Worm (Caenorhabditis elegans) whole organism, L4 larva: Measurements from ENCODE around the gene C01G6.4.

Experiments
- F26F4.8 ChIP-seq: fragments of 200-800 bp; sonication (Bioruptor generic); conservative IDR thresholded peaks from 2 replicates; pipeline ENCODE4 v1.3.6; 2022; ENCODE audit warnings: missing genetic modification characterization, missing compliant biosample characterization
- F37D6.2 ChIP-seq: sonication (generic microtip); optimal IDR thresholded peaks from 2 replicates; lab custom pipeline; 2016; ENCODE audit warnings: mild to moderate bottlenecking, missing genetic modification characterization, missing compliant biosample characterization
- R02D3.7 ChIP-seq: fragments of 150-350 bp; sonication (generic microtip); optimal IDR thresholded peaks from 3 replicates; lab custom pipeline; 2014; ENCODE audit warnings: missing biosample characterization, missing genetic modification characterization
- T20F7.1 ChIP-seq: fragments of 200-800 bp; sonication (Bioruptor generic); optimal IDR thresholded peaks from 2 replicates; lab custom pipeline; 2018; ENCODE audit warnings: mild to moderate bottlenecking, missing genetic modification characterization, missing compliant biosample characterization
- T26A8.4 ChIP-seq: fragments of 200-800 bp; sonication (Bioruptor generic); IDR thresholded peaks from 2 replicates; pipeline ENCODE4 v1.3.6; 2022; ENCODE audit warnings: missing genetic modification characterization, missing compliant biosample characterization
- Y48G9A.11 ChIP-seq: fragments of 200-800 bp; sonication (Bioruptor generic); IDR thresholded peaks from 2 replicates; pipeline ENCODE4 v1.3.6; 2022; ENCODE audit warnings: missing genetic modification reagents, missing genetic modification characterization, missing compliant biosample characterization
- Y5F2A.4 ChIP-seq: fragments of 200-800 bp; sonication (Bioruptor generic); optimal IDR thresholded peaks from 2 replicates; lab custom pipeline; 2018; ENCODE audit warnings: mild to moderate bottlenecking, missing genetic modification characterization, missing compliant biosample characterization
- Y75B8A.6 ChIP-seq: fragments of 200-800 bp; sonication (Bioruptor generic); IDR thresholded peaks from 2 replicates; pipeline ENCODE4 v1.3.6; 2022; ENCODE audit warnings: missing genetic modification reagents, missing genetic modification characterization, missing compliant biosample characterization
- ZK337.2 ChIP-seq: fragments of 200-800 bp; sonication (Bioruptor generic); IDR thresholded peaks from 2 replicates; pipeline ENCODE4 v1.3.6; 2022; ENCODE audit warnings: missing genetic modification reagents, missing genetic modification characterization, missing compliant biosample characterization
- aly-2 ChIP-seq: sonication (generic microtip); optimal IDR thresholded peaks from 2 replicates; lab custom pipeline; 2018; ENCODE audit warnings: missing biosample characterization, missing genetic modification characterization
- ama-1 ChIP-seq: fragments of 150-350 bp; optimal IDR thresholded peaks from 2 replicates; lab custom pipeline; 2014; ENCODE audit warnings: inconsistent platforms, mixed read lengths
- arid-1 ChIP-seq: fragments of 200-800 bp; sonication (Bioruptor generic); conservative IDR thresholded peaks from 2 replicates; pipeline ENCODE4 v1.3.6; 2022; ENCODE audit warnings: missing genetic modification reagents, missing genetic modification characterization, missing compliant biosample characterization
- attf-4 ChIP-seq: sonication (generic microtip); optimal IDR thresholded peaks from 3 replicates; lab custom pipeline; 2017; ENCODE audit warnings: missing biosample characterization, missing genetic modification characterization
- ceh-32 ChIP-seq: sonication (generic microtip); optimal IDR thresholded peaks from 2 replicates; lab custom pipeline; 2016; ENCODE audit warnings: mild to moderate bottlenecking, missing genetic modification characterization, missing compliant biosample characterization; ENCODE audit not compliant: poor library complexity
- ceh-82 ChIP-seq: sonication (generic microtip); optimal IDR thresholded peaks from 2 replicates; lab custom pipeline; 2017; ENCODE audit warnings: missing biosample characterization, missing genetic modification characterization
- dmd-6 ChIP-seq: fragments of 200-800 bp; sonication (Bioruptor generic); IDR thresholded peaks from 2 replicates; pipeline ENCODE4 v1.3.6; 2022; ENCODE audit warnings: missing genetic modification reagents, missing genetic modification characterization, missing compliant biosample characterization
- dpl-1 ChIP-seq: fragments of 150-350 bp; optimal IDR thresholded peaks from 2 replicates; lab custom pipeline; 2014; ENCODE audit warnings: missing biosample characterization, missing genetic modification reagents, missing genetic modification characterization
- duxl-1 ChIP-seq: sonication (generic microtip); optimal IDR thresholded peaks from 2 replicates; lab custom pipeline; 2016; ENCODE audit warnings: mild to moderate bottlenecking, missing genetic modification characterization, moderate library complexity, missing compliant biosample characterization; ENCODE audit not compliant: poor library complexity
- dve-1 ChIP-seq: sonication (generic microtip); optimal IDR thresholded peaks from 2 replicates; lab custom pipeline; 2017; ENCODE audit warnings: antibody characterized with exemption, mild to moderate bottlenecking, missing genetic modification characterization, missing compliant biosample characterization; ENCODE audit not compliant: insufficient read depth
- egl-43 ChIP-seq: fragments of 200-800 bp; sonication (Bioruptor generic); IDR thresholded peaks from 2 replicates; pipeline ENCODE4 v1.3.6; 2022; ENCODE audit warnings: missing genetic modification reagents, missing genetic modification characterization, missing compliant biosample characterization
- fkh-10 ChIP-seq: fragments of 150-350 bp; optimal IDR thresholded peaks from 2 replicates; lab custom pipeline; 2014; ENCODE audit warnings: missing biosample characterization, missing genetic modification reagents, missing genetic modification characterization
- gei-8 ChIP-seq: fragments of 200-800 bp; sonication (Bioruptor generic); optimal IDR thresholded peaks from 2 replicates; lab custom pipeline; 2018; ENCODE audit warnings: mild to moderate bottlenecking, missing genetic modification characterization, missing compliant biosample characterization
- hif-1 ChIP-seq, 2 experiments: sonication (generic microtip); optimal IDR thresholded peaks; 2 replicates each; lab custom pipeline; 2016 to 2017; ENCODE audit warnings: missing compliant biosample characterization in 2 of 2, missing genetic modification characterization in 2 of 2, missing genetic modification reagents in 2 of 2, missing genotype in 2 of 2, mild to moderate bottlenecking in 1 of 2
- hlh-30 ChIP-seq: sonication (generic microtip); optimal IDR thresholded peaks from 2 replicates; lab custom pipeline; 2017; ENCODE audit warnings: antibody characterized with exemption, mild to moderate bottlenecking, missing genetic modification characterization, missing compliant biosample characterization; ENCODE audit not compliant: insufficient read depth
- lim-7 ChIP-seq: fragments of 200-800 bp; sonication (Bioruptor generic); IDR thresholded peaks from 2 replicates; pipeline ENCODE4 v1.3.6; 2022; ENCODE audit warnings: missing genetic modification characterization, missing compliant biosample characterization
- lin-1 ChIP-seq: fragments of 200-800 bp; sonication (Bioruptor generic); IDR thresholded peaks from 2 replicates; pipeline ENCODE4 v1.3.6; 2022; ENCODE audit warnings: missing genetic modification reagents, missing genetic modification characterization, missing compliant biosample characterization
- madf-9 ChIP-seq: fragments of 200-800 bp; sonication (Bioruptor generic); conservative IDR thresholded peaks from 2 replicates; pipeline ENCODE4 v1.3.6; 2022; ENCODE audit warnings: missing genetic modification reagents, missing genetic modification characterization, missing compliant biosample characterization
- mxl-2 ChIP-seq: fragments of 200-800 bp; sonication (Bioruptor generic); conservative IDR thresholded peaks from 2 replicates; pipeline ENCODE4 v1.3.6; 2022; ENCODE audit warnings: missing genetic modification reagents, missing genetic modification characterization, missing compliant biosample characterization
- mxl-3 ChIP-seq: fragments of 200-800 bp; sonication (Bioruptor generic); optimal IDR thresholded peaks from 2 replicates; lab custom pipeline; 2018; ENCODE audit warnings: mild to moderate bottlenecking, missing genetic modification characterization, missing compliant biosample characterization
- nhr-11 ChIP-seq: fragments of 150-350 bp; optimal IDR thresholded peaks from 2 replicates; lab custom pipeline; 2014; ENCODE audit warnings: missing biosample characterization, missing genetic modification characterization
- nhr-237 ChIP-seq: sonication (generic microtip); optimal IDR thresholded peaks from 2 replicates; lab custom pipeline; 2017; ENCODE audit warnings: missing biosample characterization, missing genetic modification characterization
- nhr-28 ChIP-seq: fragments of 150-350 bp; optimal IDR thresholded peaks from 2 replicates; lab custom pipeline; 2014; ENCODE audit warnings: missing biosample characterization, missing genetic modification characterization
- nhr-41 ChIP-seq: fragments of 200-800 bp; sonication (Bioruptor generic); IDR thresholded peaks from 2 replicates; pipeline ENCODE4 v1.3.6; 2022; ENCODE audit warnings: missing genetic modification reagents, missing genetic modification characterization, missing compliant biosample characterization
- nhr-6 ChIP-seq: fragments of 150-350 bp; optimal IDR thresholded peaks from 2 replicates; lab custom pipeline; 2014; ENCODE audit warnings: missing biosample characterization, missing genetic modification characterization
- nhr-76 ChIP-seq: fragments of 150-350 bp; optimal IDR thresholded peaks from 2 replicates; lab custom pipeline; 2014; ENCODE audit warnings: missing biosample characterization, missing genetic modification characterization
- nhr-77 ChIP-seq: fragments of 150-350 bp; optimal IDR thresholded peaks from 2 replicates; lab custom pipeline; 2014; ENCODE audit warnings: missing biosample characterization, missing genetic modification characterization
- rbr-2 ChIP-seq: sonication (generic microtip); optimal IDR thresholded peaks from 2 replicates; lab custom pipeline; 2016; ENCODE audit warnings: missing genotype, missing genetic modification characterization, missing compliant biosample characterization
- saeg-2 ChIP-seq: fragments of 200-800 bp; sonication (Bioruptor generic); IDR thresholded peaks from 2 replicates; pipeline ENCODE4 v1.3.6; 2022; ENCODE audit warnings: missing genetic modification reagents, missing genetic modification characterization, missing compliant biosample characterization
- set-16 ChIP-seq: fragments of 200-800 bp; sonication (Bioruptor generic); IDR thresholded peaks from 2 replicates; pipeline ENCODE4 v1.3.6; 2022; ENCODE audit warnings: missing genetic modification reagents, missing genetic modification characterization, missing compliant biosample characterization
- skn-1 ChIP-seq: fragments of 150-350 bp; optimal IDR thresholded peaks from 2 replicates; lab custom pipeline; 2014; ENCODE audit warnings: missing biosample characterization, missing genetic modification characterization
- snpc-1.2 ChIP-seq: fragments of 200-800 bp; sonication (Bioruptor generic); IDR thresholded peaks from 2 replicates; pipeline ENCODE4 v1.3.6; 2022; ENCODE audit warnings: missing genetic modification reagents, missing genetic modification characterization, missing compliant biosample characterization
- snpc-4 ChIP-seq: fragments of 150-350 bp; optimal IDR thresholded peaks from 2 replicates; lab custom pipeline; 2014; ENCODE audit warnings: missing biosample characterization, missing genetic modification characterization
- spr-1 ChIP-seq: sonication (generic microtip); optimal IDR thresholded peaks from 2 replicates; lab custom pipeline; 2016; ENCODE audit warnings: mild to moderate bottlenecking, missing genetic modification characterization, missing compliant biosample characterization
- unc-39 ChIP-seq: sonication (generic microtip); optimal IDR thresholded peaks from 2 replicates; lab custom pipeline; 2017; ENCODE audit warnings: missing biosample characterization, missing genetic modification characterization
- unc-62 ChIP-seq, 3 experiments: fragments of 150-350 bp in 1 of 3; sonication (generic microtip); optimal IDR thresholded peaks in 2 of 3; peaks in 1 of 3; 1 replicate in 1 of 3; 2 replicates in 2 of 3; lab custom pipeline; 2014 to 2017; ENCODE audit warnings: missing biosample characterization in 3 of 3, missing genetic modification characterization in 3 of 3, missing genetic modification reagents in 3 of 3, missing genotype in 1 of 3
- vab-7 ChIP-seq: fragments of 200-800 bp; sonication (Bioruptor generic); IDR thresholded peaks from 2 replicates; pipeline ENCODE4 v1.3.6; 2022; ENCODE audit warnings: missing genetic modification reagents, missing genetic modification characterization, missing compliant biosample characterization
- zag-1 ChIP-seq: fragments of 150-350 bp; optimal IDR thresholded peaks from 2 replicates; lab custom pipeline; 2014; ENCODE audit warnings: missing biosample characterization, missing genetic modification characterization
- zip-2 ChIP-seq: fragments of 150-350 bp; optimal IDR thresholded peaks from 2 replicates; lab custom pipeline; 2014; ENCODE audit warnings: missing biosample characterization, missing genetic modification characterization
- ztf-7 ChIP-seq: fragments of 150-350 bp; optimal IDR thresholded peaks from 2 replicates; lab custom pipeline; 2014; ENCODE audit warnings: missing biosample characterization, missing genetic modification characterization

Gene C01G6.4

DNA sequence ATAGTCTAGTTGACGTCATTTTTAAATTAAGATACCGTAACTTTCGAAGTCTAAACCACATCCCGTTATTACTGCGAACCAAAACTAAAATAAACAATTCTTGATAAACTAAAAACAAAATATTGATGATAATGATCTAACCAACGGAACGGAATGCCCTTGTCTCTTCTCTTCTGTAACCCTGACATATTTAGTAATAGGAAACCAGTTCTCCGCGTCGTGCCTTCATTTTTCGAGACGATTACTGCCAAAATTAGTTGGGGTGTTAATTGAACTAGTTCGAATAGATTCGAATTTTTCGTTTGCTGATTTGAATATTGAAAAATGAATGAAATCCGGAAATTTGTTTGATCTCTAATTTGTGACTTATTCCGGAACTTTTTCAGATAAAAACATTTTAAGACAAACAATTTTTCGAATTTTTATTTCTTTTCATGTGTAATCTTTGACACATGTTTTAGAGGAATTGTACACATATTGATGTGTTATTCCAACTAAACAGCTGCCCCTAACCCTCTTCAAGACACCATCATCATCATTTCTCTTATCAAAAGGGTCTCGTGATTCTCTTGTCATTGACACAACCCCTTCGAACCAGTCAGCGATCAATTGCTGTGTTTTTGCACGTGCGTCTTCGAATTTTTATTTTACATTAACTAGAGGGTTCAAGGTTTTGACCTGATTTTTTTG lies 11.0 kb upstream of the C01G6.4 start (continued):
- TF ChIP-seq mxl-2 (GFP tag; lab: Robert Waterston, UW) (peak; percentile 63; the same call in 1 of the 2 replicates), fkh-10 (GFP tag; lab: Kevin White, UChicago) (no peak), unc-62 (GFP tag; optimal IDR thresholded peaks at IDR 0.05 in 1 of 2; lab: Kevin White, UChicago) (peak in 1 of 2 experiments; percentile 99), unc-62 (tag; optimal IDR thresholded peaks at IDR 0.05; lab: Kevin White, UChicago) (no peak), vab-7 (GFP tag; lab: Robert Waterston, UW) (no peak), nhr-41 (GFP tag; lab: Robert Waterston, UW) (no peak), rbr-2 (tag; lab: Kevin White, UChicago) (no peak), Y75B8A.6 (GFP tag; lab: Robert Waterston, UW) (no peak), F26F4.8 (GFP tag; lab: Robert Waterston, UW) (no peak), arid-1 (GFP tag; lab: Robert Waterston, UW) (no peak), F37D6.2 (tag; lab: Kevin White, UChicago) (no peak), nhr-77 (tag; lab: Kevin White, UChicago) (peak; percentile 95), ztf-7 (tag; lab: Kevin White, UChicago) (peak; percentile 14), attf-4 (tag; lab: Kevin White, UChicago) (no peak), zip-2 (tag; lab: Kevin White, UChicago) (peak; percentile 65), set-16 (GFP tag; lab: Robert Waterston, UW) (no peak), hif-1 (tag; optimal IDR thresholded peaks at IDR 0.05; lab: Kevin White, UChicago) (peak; percentile 64 to 89), lin-1 (GFP tag; lab: Robert Waterston, UW) (peak; percentile 71), spr-1 (no peak), saeg-2 (GFP tag; lab: Robert Waterston, UW) (peak; percentile 67; the same call in 1 of the 2 replicates), T26A8.4 (GFP tag; lab: Robert Waterston, UW) (peak; percentile 37; the same call in 1 of the 2 replicates), nhr-28 (tag; lab: Kevin White, UChicago) (peak; percentile 94), nhr-237 (no peak), Y5F2A.4 (no peak), dmd-6 (GFP tag; lab: Robert Waterston, UW) (peak; percentile 97), Y48G9A.11 (GFP tag; lab: Robert Waterston, UW) (0 out of 2 replicates have a peak, but pooled peaks have one; percentile 25), zag-1 (no peak), T20F7.1 (GFP tag; lab: Kevin White, UChicago) (peak; percentile 62), R02D3.7 (tag; lab: Kevin White, UChicago) (no peak), mxl-3 (GFP tag; lab: Kevin White, UChicago) (peak; percentile 54), dve-1 (peak; percentile 86), egl-43 (GFP tag; lab: Robert Waterston, UW) (no peak)

ce11 chrII:9282787-9283186 lies 9.9 kb upstream of the C01G6.4 start:
- TF ChIP-seq zag-1: no peak
- no peak for TF ChIP-seq Y48G9A.11 (GFP tag; lab: Robert Waterston, UW)
- no peak for TF ChIP-seq skn-1 (tag; lab: Kevin White, UChicago)
- peak; percentile 69 for TF ChIP-seq duxl-1 (tag; lab: Kevin White, UChicago)
- no peak for TF ChIP-seq unc-39
- 0 out of 2 replicates have a peak, but pooled peaks have one; percentile 23 for TF ChIP-seq madf-9 (GFP tag; lab: Robert Waterston, UW)
- peak; percentile 94 for TF ChIP-seq nhr-11 (tag; lab: Kevin White, UChicago)
- no peak for TF ChIP-seq ZK337.2 (GFP tag; lab: Robert Waterston, UW)
- TF ChIP-seq ceh-82 (tag; lab: Kevin White, UChicago): no peak
- peak; percentile 62 for TF ChIP-seq dpl-1 (GFP tag; lab: Kevin White, UChicago)
- TF ChIP-seq lim-7 (GFP tag; lab: Robert Waterston, UW): no peak
- peak; percentile 94 for TF ChIP-seq hlh-30 (tag; lab: Kevin White, UChicago)
- no peak for TF ChIP-seq nhr-76
- TF ChIP-seq nhr-77 (tag; lab: Kevin White, UChicago): peak; percentile 93
- no peak for TF ChIP-seq snpc-1.2 (GFP tag; lab: Robert Waterston, UW)
- TF ChIP-seq F26F4.8 (GFP tag; lab: Robert Waterston, UW): no peak
- peak; percentile 88 for TF ChIP-seq rbr-2 (tag; lab: Kevin White, UChicago)
- TF ChIP-seq gei-8 (GFP tag; lab: Kevin White, UChicago): peak; percentile 30
- TF ChIP-seq snpc-4 (tag; lab: Kevin White, UChicago): no peak
- TF ChIP-seq nhr-6: peak; percentile 50
- TF ChIP-seq ceh-32: no peak
- TF ChIP-seq ama-1 (lab: Kevin White, UChicago): peak; percentile 94
- no peak for TF ChIP-seq aly-2
